Fruit fly (Drosophila melanogaster) whole organism, embryonic: ENCODE measurements around the gene Paris.

Source experiments
- Ada2b ChIP-seq: fragments of 200-800 bp; sonication (Bioruptor generic); IDR thresholded peaks from 2 replicates; pipeline ENCODE4 v1.3.6; 2022; ENCODE audit warnings: missing biosample characterization, missing genetic modification characterization
- Atf-2 ChIP-seq: fragments of 200-800 bp; sonication (Bioruptor generic); optimal IDR thresholded peaks from 2 replicates; lab custom pipeline; 2016; ENCODE audit warnings: missing biosample characterization, missing genetic modification characterization
- CG1024 ChIP-seq: fragments of 200-800 bp; sonication (Bioruptor generic); IDR thresholded peaks from 2 replicates; pipeline ENCODE4 v1.3.6; 2022; ENCODE audit warnings: missing biosample characterization, missing genetic modification characterization
- CG10321 ChIP-seq: fragments of 200-800 bp; sonication (Bioruptor generic); IDR thresholded peaks from 2 replicates; pipeline ENCODE4 v1.3.6; 2022; ENCODE audit warnings: missing biosample characterization, missing genetic modification characterization
- CG10366 ChIP-seq: fragments of 200-800 bp; sonication (Bioruptor generic); IDR thresholded peaks from 2 replicates; pipeline ENCODE4 v1.3.6; 2022; ENCODE audit warnings: missing biosample characterization, missing genetic modification characterization
- CG10462 ChIP-seq: fragments of 200-800 bp; sonication (Bioruptor generic); optimal IDR thresholded peaks from 2 replicates; lab custom pipeline; 2016; ENCODE audit warnings: missing biosample characterization, missing genetic modification characterization
- CG12071 ChIP-seq: fragments of 200-800 bp; sonication (Bioruptor generic); optimal IDR thresholded peaks from 3 replicates; lab custom pipeline; 2018; ENCODE audit warnings: missing biosample characterization, mild to moderate bottlenecking, missing genetic modification characterization
- CG12391 ChIP-seq: fragments of 200-800 bp; sonication (Bioruptor generic); optimal IDR thresholded peaks from 3 replicates; lab custom pipeline; 2018; ENCODE audit warnings: missing biosample characterization, mild to moderate bottlenecking, missing genetic modification characterization, moderate library complexity
- CG12744 ChIP-seq: fragments of 200-800 bp; sonication (Bioruptor generic); optimal IDR thresholded peaks from 2 replicates; lab custom pipeline; 2016; ENCODE audit warnings: missing biosample characterization, missing genetic modification characterization
- CG15479 ChIP-seq: fragments of 200-800 bp; sonication (Bioruptor generic); optimal IDR thresholded peaks from 3 replicates; lab custom pipeline; 2019; ENCODE audit warnings: missing biosample characterization, mild to moderate bottlenecking, missing genetic modification characterization, moderate library complexity
- CG16779 ChIP-seq: fragments of 200-800 bp; sonication (Bioruptor generic); IDR thresholded peaks from 2 replicates; pipeline ENCODE4 v1.3.6; 2022; ENCODE audit warnings: missing biosample characterization, missing genetic modification characterization
- CG17829 ChIP-seq: fragments of 200-800 bp; optimal IDR thresholded peaks from 2 replicates; lab custom pipeline; 2019; ENCODE audit warnings: missing biosample characterization, mild to moderate bottlenecking, missing genetic modification characterization, moderate library complexity
- CG30403 ChIP-seq: fragments of 200-800 bp; sonication (Bioruptor generic); optimal IDR thresholded peaks from 3 replicates; lab custom pipeline; 2016; ENCODE audit warnings: missing biosample characterization, missing genetic modification characterization
- CG3065 ChIP-seq: fragments of 200-800 bp; sonication (Bioruptor generic); optimal IDR thresholded peaks from 2 replicates; lab custom pipeline; 2016; ENCODE audit warnings: missing biosample characterization, missing genetic modification characterization
- CG31224 ChIP-seq: fragments of 200-800 bp; sonication (Bioruptor generic); IDR thresholded peaks from 2 replicates; pipeline ENCODE4 v1.3.6; 2022; ENCODE audit warnings: missing biosample characterization, missing genetic modification characterization
- CG3281 ChIP-seq: fragments of 200-800 bp; sonication (Bioruptor generic); optimal IDR thresholded peaks from 3 replicates; lab custom pipeline; 2017; ENCODE audit warnings: missing biosample characterization, mild to moderate bottlenecking, missing genetic modification characterization
- CG33213 ChIP-seq: fragments of 200-800 bp; sonication (Bioruptor generic); optimal IDR thresholded peaks from 3 replicates; lab custom pipeline; 2016; ENCODE audit warnings: missing biosample characterization, missing genetic modification characterization
- CG3407 ChIP-seq: fragments of 200-800 bp; sonication (Bioruptor generic); optimal IDR thresholded peaks from 2 replicates; lab custom pipeline; 2018; ENCODE audit warnings: missing biosample characterization, mild to moderate bottlenecking, missing genetic modification characterization
- CG7357 ChIP-seq: fragments of 200-800 bp; sonication (Bioruptor generic); IDR thresholded peaks from 3 replicates; pipeline ENCODE4 v1.3.6; 2022; ENCODE audit warnings: missing biosample characterization, missing genetic modification characterization
- CG7839 ChIP-seq: fragments of 200-800 bp; sonication (Bioruptor generic); optimal IDR thresholded peaks from 3 replicates; lab custom pipeline; 2018; ENCODE audit warnings: missing biosample characterization, mild to moderate bottlenecking, missing genetic modification characterization, moderate library complexity
- CG9817 ChIP-seq: fragments of 200-800 bp; sonication (Bioruptor generic); optimal IDR thresholded peaks from 2 replicates; lab custom pipeline; 2018; ENCODE audit warnings: missing biosample characterization, mild to moderate bottlenecking, missing genetic modification characterization, moderate library complexity
- CrebB ChIP-seq: fragments of 200-800 bp; sonication (Bioruptor generic); optimal IDR thresholded peaks from 3 replicates; lab custom pipeline; 2018; ENCODE audit warnings: missing biosample characterization, mild to moderate bottlenecking, missing genetic modification characterization
- Dad ChIP-seq: fragments of 200-800 bp; sonication (Bioruptor generic); optimal IDR thresholded peaks from 3 replicates; lab custom pipeline; 2016; ENCODE audit warnings: missing biosample characterization, missing genetic modification characterization
- Deaf1 ChIP-seq: fragments of 200-800 bp; optimal IDR thresholded peaks from 3 replicates; lab custom pipeline; 2019; ENCODE audit warnings: missing biosample characterization, mild to moderate bottlenecking, missing genetic modification characterization, moderate library complexity
- Dfd ChIP-seq, 2 experiments: fragments of >200 bp; optimal IDR thresholded peaks; 2 replicates each; lab custom pipeline; 2017; ENCODE audit warnings: missing biosample characterization in 2 of 2, missing genetic modification characterization in 2 of 2
- Doc2 ChIP-seq: fragments of 200-800 bp; sonication (Bioruptor generic); IDR thresholded peaks from 2 replicates; pipeline ENCODE4 v1.3.6; 2022; ENCODE audit warnings: missing biosample characterization, missing genetic modification characterization
- Fer2 ChIP-seq: fragments of 200-800 bp; sonication (Bioruptor generic); optimal IDR thresholded peaks from 2 replicates; lab custom pipeline; 2018; ENCODE audit warnings: missing biosample characterization, mild to moderate bottlenecking, missing genetic modification characterization, moderate library complexity
- NC2α ChIP-seq: fragments of 200-800 bp; sonication (Bioruptor generic); optimal IDR thresholded peaks from 2 replicates; lab custom pipeline; 2016; ENCODE audit warnings: missing biosample characterization, missing genetic modification characterization
- NFAT ChIP-seq: fragments of 200-800 bp; sonication (Bioruptor generic); IDR thresholded peaks from 2 replicates; pipeline ENCODE4 v1.3.6; 2022; ENCODE audit warnings: missing biosample characterization, missing genetic modification characterization
- Oaz ChIP-seq: fragments of 200-800 bp; sonication (Bioruptor generic); IDR thresholded peaks from 2 replicates; pipeline ENCODE4 v1.3.6; 2022; ENCODE audit warnings: missing biosample characterization, missing genetic modification characterization
- Poxn ChIP-seq: fragments of 200-800 bp; sonication (Bioruptor generic); IDR thresholded peaks from 2 replicates; pipeline ENCODE4 v1.3.6; 2022; ENCODE audit warnings: missing biosample characterization, missing genetic modification characterization
- bowl ChIP-seq: fragments of 200-800 bp; sonication (Bioruptor generic); IDR thresholded peaks from 2 replicates; pipeline ENCODE4 v1.3.6; 2022; ENCODE audit warnings: missing biosample characterization, missing genetic modification characterization
- chm ChIP-seq: fragments of 200-800 bp; sonication (Bioruptor generic); IDR thresholded peaks from 2 replicates; pipeline ENCODE4 v1.3.6; 2022; ENCODE audit warnings: missing biosample characterization, missing genetic modification characterization
- crc ChIP-seq: fragments of 200-800 bp; sonication (Bioruptor generic); optimal IDR thresholded peaks from 2 replicates; lab custom pipeline; 2016; ENCODE audit warnings: missing biosample characterization, missing genetic modification characterization
- dmrt99B ChIP-seq: fragments of 200-800 bp; sonication (Bioruptor generic); optimal IDR thresholded peaks from 2 replicates; lab custom pipeline; 2018; ENCODE audit warnings: missing biosample characterization, mild to moderate bottlenecking, missing genetic modification characterization, moderate library complexity
- gcm ChIP-seq: fragments of 200-800 bp; sonication (Bioruptor generic); optimal IDR thresholded peaks from 2 replicates; lab custom pipeline; 2019; ENCODE audit warnings: missing biosample characterization, mild to moderate bottlenecking, missing genetic modification characterization, moderate library complexity
- grn ChIP-seq: fragments of 200-800 bp; sonication (Bioruptor generic); optimal IDR thresholded peaks from 3 replicates; lab custom pipeline; 2017; ENCODE audit warnings: missing biosample characterization, missing genetic modification characterization
- hb ChIP-seq: fragments of 200-800 bp; sonication (Bioruptor generic); IDR thresholded peaks from 3 replicates; pipeline ENCODE4 v1.3.6; 2022; ENCODE audit warnings: missing biosample characterization, missing genetic modification characterization; ENCODE audit not compliant: partially characterized antibody
- her ChIP-seq: fragments of 200-800 bp; sonication (Bioruptor generic); optimal IDR thresholded peaks from 2 replicates; lab custom pipeline; 2016; ENCODE audit warnings: missing biosample characterization, missing genetic modification characterization
- hkb ChIP-seq, 2 experiments: fragments of 200-800 bp in 1 of 2; fragments of >200 bp in 1 of 2; sonication (Bioruptor generic) in 1 of 2; IDR thresholded peaks in 1 of 2; optimal IDR thresholded peaks in 1 of 2; 2 replicates each; pipeline versions ENCODE4 v1.3.6 to Lab custom; 2017 to 2022; ENCODE audit warnings: missing biosample characterization in 1 of 2, missing genetic modification characterization in 1 of 2
- jigr1 ChIP-seq: fragments of 200-800 bp; sonication (Bioruptor generic); IDR thresholded peaks from 3 replicates; pipeline ENCODE4 v1.3.6; 2022; ENCODE audit warnings: missing biosample characterization, missing genetic modification characterization
- kay ChIP-seq: fragments of 200-800 bp; sonication (Bioruptor generic); optimal IDR thresholded peaks from 2 replicates; lab custom pipeline; 2016; ENCODE audit warnings: missing biosample characterization, missing genetic modification characterization
- nmo ChIP-seq: fragments of 200-800 bp; sonication (Bioruptor generic); optimal IDR thresholded peaks from 2 replicates; lab custom pipeline; 2018; ENCODE audit warnings: missing biosample characterization, mild to moderate bottlenecking, missing genetic modification characterization, moderate library complexity
- oc ChIP-seq: fragments of 200-800 bp; sonication (Bioruptor generic); optimal IDR thresholded peaks from 2 replicates; lab custom pipeline; 2018; ENCODE audit warnings: missing biosample characterization, mild to moderate bottlenecking, missing genetic modification characterization, moderate library complexity
- org-1 ChIP-seq: fragments of 200-800 bp; sonication (Bioruptor generic); optimal IDR thresholded peaks from 2 replicates; lab custom pipeline; 2017; ENCODE audit warnings: missing biosample characterization, missing genetic modification characterization
- pzg ChIP-seq: fragments of 200-800 bp; sonication (Bioruptor generic); optimal IDR thresholded peaks from 3 replicates; lab custom pipeline; 2018; ENCODE audit warnings: missing biosample characterization, mild to moderate bottlenecking, missing genetic modification characterization, moderate library complexity
- rib ChIP-seq: fragments of 200-800 bp; sonication (Bioruptor generic); IDR thresholded peaks from 2 replicates; pipeline ENCODE4 v1.3.6; 2022; ENCODE audit warnings: missing biosample characterization, missing genetic modification characterization
- tll ChIP-seq, 2 experiments: fragments of 200-800 bp in 1 of 2; fragments of >200 bp in 1 of 2; sonication (Bioruptor generic) in 1 of 2; optimal IDR thresholded peaks; 2 replicates each; lab custom pipeline; 2017 to 2019; ENCODE audit warnings: missing biosample characterization in 2 of 2, missing genetic modification characterization in 2 of 2, mild to moderate bottlenecking in 1 of 2, moderate library complexity in 1 of 2
- trem ChIP-seq: fragments of 200-800 bp; optimal IDR thresholded peaks from 3 replicates; lab custom pipeline; 2019; ENCODE audit warnings: missing biosample characterization, mild to moderate bottlenecking, missing genetic modification characterization, moderate library complexity
- tup ChIP-seq: fragments of 200-800 bp; sonication (Bioruptor generic); optimal IDR thresholded peaks from 2 replicates; lab custom pipeline; 2016; ENCODE audit warnings: missing biosample characterization, mild to moderate bottlenecking, missing genetic modification characterization, moderate library complexity
- twi ChIP-seq: fragments of 200-800 bp; optimal IDR thresholded peaks from 2 replicates; lab custom pipeline; 2019; ENCODE audit warnings: missing biosample characterization, mild to moderate bottlenecking, missing genetic modification characterization, moderate library complexity
- unpg ChIP-seq: fragments of 200-800 bp; sonication (Bioruptor generic); optimal IDR thresholded peaks from 3 replicates; lab custom pipeline; 2018; ENCODE audit warnings: missing biosample characterization, mild to moderate bottlenecking, missing genetic modification characterization, moderate library complexity

The Paris gene

DNA sequence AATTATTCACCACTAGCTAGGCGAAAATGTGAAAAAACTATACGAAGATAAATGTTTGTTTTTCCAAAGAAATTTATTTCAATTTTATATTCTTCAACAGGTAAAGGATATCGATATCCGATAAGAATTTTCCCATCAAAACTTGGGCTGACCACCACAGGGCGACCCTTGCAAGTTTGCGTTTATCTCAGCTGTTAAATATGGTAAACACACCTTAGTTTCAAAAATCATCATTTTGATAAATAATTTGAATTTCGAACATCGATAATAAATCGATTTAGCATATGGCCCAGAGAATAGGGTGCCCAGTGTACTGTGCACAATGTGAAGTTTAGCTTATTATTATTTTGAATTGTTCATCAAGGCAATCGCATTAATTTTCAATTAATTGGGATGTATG, at the start of gene Paris, which contains the start of gene CG15443 (continued):
- TF ChIP-seq Atf-2 (GFP tag; lab: Kevin White, UChicago) (no peak), twi (tag; lab: Kevin White, UChicago) (peak; percentile 7), CG12071 (GFP tag; lab: Kevin White, UChicago) (no peak), Doc2 (GFP tag; lab: Robert Waterston, UW) (no peak), Fer2 (tag; lab: Kevin White, UChicago) (no peak), rib (GFP tag; lab: Robert Waterston, UW) (no peak), kay (GFP tag; lab: Kevin White, UChicago) (no peak), org-1 (GFP tag; lab: Kevin White, UChicago) (no peak), CG3065 (GFP tag; lab: Kevin White, UChicago) (no peak), Dad (GFP tag; lab: Kevin White, UChicago) (no peak), CG7839 (peak; percentile 16), nmo (peak; percentile 21), Poxn (GFP tag; lab: Robert Waterston, UW) (no peak), unpg (GFP tag; lab: Kevin White, UChicago) (no peak), CG9817 (tag; lab: Kevin White, UChicago) (no peak), CG10366 (no peak), CrebB (no peak), CG1024 (GFP tag; lab: Robert Waterston, UW) (no peak; the same call in 1 of the 2 replicates), her (GFP tag; lab: Kevin White, UChicago) (no peak), hb (GFP tag; lab: Robert Waterston, UW) (peak; percentile 99), bowl (GFP tag; lab: Robert Waterston, UW) (no peak), Ada2b (no peak; the same call in 1 of the 2 replicates), NC2α (GFP tag; lab: Kevin White, UChicago) (no peak), oc (no peak), CG12744 (GFP tag; lab: Kevin White, UChicago) (no peak), CG31224 (GFP tag; lab: Robert Waterston, UW) (no peak), CG7357 (no peak), dmrt99B (tag; lab: Kevin White, UChicago) (no peak), CG17829 (tag; lab: Kevin White, UChicago) (peak; percentile 19), gcm (GFP tag; lab: Kevin White, UChicago) (no peak), NFAT (no peak), pzg (GFP tag; lab: Kevin White, UChicago) (peak; percentile 61), CG30403 (no peak), tup (GFP tag; lab: Kevin White, UChicago) (no peak), trem (peak; percentile 55), CG3407 (GFP tag; lab: Kevin White, UChicago) (no peak), CG16779 (GFP tag; lab: Robert Waterston, UW) (no peak), Deaf1 (tag; lab: Kevin White, UChicago) (no peak), tll (GFP tag; optimal IDR thresholded peaks at IDR 0.05; lab: Kevin White, UChicago) (no peak), CG33213 (no peak), CG15479 (GFP tag; lab: Kevin White, UChicago) (no peak), CG10462 (GFP tag; lab: Kevin White, UChicago) (no peak), hkb (optimal IDR thresholded peaks at IDR 0.05; lab: Kevin White, UChicago) (no peak), hkb (GFP tag; IDR thresholded peaks at IDR 0.05; lab: Robert Waterston, UW) (no peak), grn (GFP tag; lab: Kevin White, UChicago) (no peak), CG12391 (tag; lab: Kevin White, UChicago) (no peak), jigr1 (GFP tag; lab: Robert Waterston, UW) (no peak), chm (GFP tag; lab: Robert Waterston, UW) (no peak), Oaz (GFP tag; lab: Robert Waterston, UW) (no peak), crc (no peak), CG3281 (GFP tag; lab: Kevin White, UChicago) (peak; percentile 10), CG10321 (no peak), Dfd (GFP tag; optimal IDR thresholded peaks at IDR 0.05; lab: Kevin White, UChicago) (no peak)
